Fruit fly (Drosophila melanogaster) whole organism, embryonic: ENCODE data around the gene Spn88Ea.
A peak's percentile ranks its signal among the peaks of the same experiment; 100 is the strongest.

Experiments used
- B-H1 ChIP-seq: fragments of 200-800 bp; sonication (Bioruptor generic); IDR thresholded peaks from 3 replicates; pipeline ENCODE4 v1.3.6; 2022; ENCODE audit warnings: missing biosample characterization, missing genetic modification characterization
- CG11093 ChIP-seq: fragments of 200-800 bp; sonication (Bioruptor generic); IDR thresholded peaks from 3 replicates; pipeline ENCODE4 v1.3.6; 2022; ENCODE audit warnings: missing biosample characterization, missing genetic modification characterization
- CG11398 ChIP-seq: fragments of 200-800 bp; sonication (Bioruptor generic); optimal IDR thresholded peaks from 2 replicates; lab custom pipeline; 2016; ENCODE audit warnings: missing biosample characterization, missing genetic modification characterization
- CG11456 ChIP-seq: fragments of 200-800 bp; sonication (Bioruptor generic); IDR thresholded peaks from 3 replicates; pipeline ENCODE4 v1.3.6; 2022; ENCODE audit warnings: missing biosample characterization, missing genetic modification characterization
- CG11504 ChIP-seq: fragments of 200-800 bp; sonication (Bioruptor generic); optimal IDR thresholded peaks from 3 replicates; lab custom pipeline; 2019; ENCODE audit warnings: missing biosample characterization, mild to moderate bottlenecking, missing genetic modification characterization, moderate library complexity
- CG12299 ChIP-seq: fragments of 200-800 bp; sonication (Bioruptor generic); optimal IDR thresholded peaks from 2 replicates; lab custom pipeline; 2018; ENCODE audit warnings: missing biosample characterization, mild to moderate bottlenecking, missing genetic modification characterization
- CG12942 ChIP-seq: fragments of 200-800 bp; sonication (Bioruptor generic); optimal IDR thresholded peaks from 3 replicates; lab custom pipeline; 2016; ENCODE audit warnings: missing biosample characterization, missing genetic modification characterization
- CG15479 ChIP-seq: fragments of 200-800 bp; sonication (Bioruptor generic); optimal IDR thresholded peaks from 3 replicates; lab custom pipeline; 2019; ENCODE audit warnings: missing biosample characterization, mild to moderate bottlenecking, missing genetic modification characterization, moderate library complexity
- CG15514 ChIP-seq: fragments of 200-800 bp; sonication (Bioruptor generic); optimal IDR thresholded peaks from 3 replicates; lab custom pipeline; 2017; ENCODE audit warnings: missing biosample characterization, missing genetic modification characterization, mild to moderate bottlenecking, moderate library complexity, missing genetic modification reagents
- CG16813 ChIP-seq: fragments of 200-800 bp; sonication (Bioruptor generic); IDR thresholded peaks from 3 replicates; pipeline ENCODE4 v1.3.6; 2022; ENCODE audit warnings: missing biosample characterization, missing genetic modification characterization; ENCODE audit not compliant: partially characterized antibody
- CG17186 ChIP-seq: fragments of 200-800 bp; sonication (Bioruptor generic); optimal IDR thresholded peaks from 3 replicates; lab custom pipeline; 2017; ENCODE audit warnings: missing biosample characterization, missing genetic modification reagents, missing genetic modification characterization
- CG17802 ChIP-seq: fragments of 200-800 bp; sonication (Bioruptor generic); optimal IDR thresholded peaks from 2 replicates; lab custom pipeline; 2018; ENCODE audit warnings: missing biosample characterization, mild to moderate bottlenecking, missing genetic modification characterization, moderate library complexity
- CG2199 ChIP-seq: fragments of 200-800 bp; sonication (Bioruptor generic); IDR thresholded peaks from 3 replicates; pipeline ENCODE4 v1.3.6; 2022; ENCODE audit warnings: missing biosample characterization, missing genetic modification characterization
- CG2202 ChIP-seq: fragments of 200-800 bp; sonication (Bioruptor generic); optimal IDR thresholded peaks from 2 replicates; lab custom pipeline; 2018; ENCODE audit warnings: missing biosample characterization, mild to moderate bottlenecking, missing genetic modification characterization
- CG33557 ChIP-seq: fragments of 200-800 bp; sonication (Bioruptor generic); optimal IDR thresholded peaks from 2 replicates; lab custom pipeline; 2019; ENCODE audit warnings: missing biosample characterization, mild to moderate bottlenecking, missing genetic modification characterization, moderate library complexity
- CG3407 ChIP-seq: fragments of 200-800 bp; sonication (Bioruptor generic); optimal IDR thresholded peaks from 2 replicates; lab custom pipeline; 2018; ENCODE audit warnings: missing biosample characterization, mild to moderate bottlenecking, missing genetic modification characterization
- CG34376 ChIP-seq: fragments of 200-800 bp; sonication (Bioruptor generic); optimal IDR thresholded peaks from 2 replicates; lab custom pipeline; 2018; ENCODE audit warnings: missing biosample characterization, mild to moderate bottlenecking, missing genetic modification characterization
- CG6765 ChIP-seq: fragments of 200-800 bp; sonication (Bioruptor generic); optimal IDR thresholded peaks from 3 replicates; lab custom pipeline; 2017; ENCODE audit warnings: missing biosample characterization, mild to moderate bottlenecking, missing genetic modification characterization
- CG8290 ChIP-seq, 3 experiments: fragments of 200-800 bp; sonication (Bioruptor generic); optimal IDR thresholded peaks; 2 replicates each; lab custom pipeline; 2016 to 2019; ENCODE audit warnings: missing biosample characterization in 3 of 3, missing genetic modification characterization in 3 of 3, mild to moderate bottlenecking in 2 of 3, moderate library complexity in 1 of 3
- CG8924 ChIP-seq: fragments of 200-800 bp; optimal IDR thresholded peaks from 3 replicates; lab custom pipeline; 2019; ENCODE audit warnings: missing biosample characterization, mild to moderate bottlenecking, missing genetic modification characterization, moderate library complexity
- CG9727 ChIP-seq: fragments of 200-800 bp; sonication (Bioruptor generic); optimal IDR thresholded peaks from 3 replicates; lab custom pipeline; 2017; ENCODE audit warnings: missing biosample characterization, mild to moderate bottlenecking, missing genetic modification characterization
- CG9817 ChIP-seq: fragments of 200-800 bp; sonication (Bioruptor generic); optimal IDR thresholded peaks from 2 replicates; lab custom pipeline; 2018; ENCODE audit warnings: missing biosample characterization, mild to moderate bottlenecking, missing genetic modification characterization, moderate library complexity
- CkIIα-i1 ChIP-seq: fragments of 200-800 bp; sonication (Bioruptor generic); IDR thresholded peaks from 2 replicates; pipeline ENCODE4 v1.3.6; 2022; ENCODE audit warnings: missing biosample characterization, missing genetic modification characterization
- Dp ChIP-seq: fragments of 200-800 bp; sonication (Bioruptor generic); optimal IDR thresholded peaks from 2 replicates; lab custom pipeline; 2018; ENCODE audit warnings: missing biosample characterization, mild to moderate bottlenecking, missing genetic modification characterization, moderate library complexity
- Dref ChIP-seq: fragments of 200-800 bp; sonication (Bioruptor generic); IDR thresholded peaks from 2 replicates; pipeline ENCODE4 v1.3.6; 2022; ENCODE audit warnings: missing biosample characterization, missing genetic modification characterization
- E2f2 ChIP-seq: fragments of 200-800 bp; sonication (Bioruptor generic); IDR thresholded peaks from 2 replicates; pipeline ENCODE4 v1.3.6; 2022; ENCODE audit warnings: missing biosample characterization, missing genetic modification characterization
- Max ChIP-seq: fragments of 200-800 bp; sonication (Bioruptor generic); optimal IDR thresholded peaks from 2 replicates; lab custom pipeline; 2016; ENCODE audit warnings: missing biosample characterization, mild to moderate bottlenecking, missing genetic modification characterization
- Nf-YC ChIP-seq: fragments of 200-800 bp; optimal IDR thresholded peaks from 3 replicates; lab custom pipeline; 2019; ENCODE audit warnings: missing biosample characterization, mild to moderate bottlenecking, missing genetic modification characterization, moderate library complexity
- NfI ChIP-seq: fragments of 200-800 bp; sonication (Bioruptor generic); optimal IDR thresholded peaks from 3 replicates; lab custom pipeline; 2018; ENCODE audit warnings: missing biosample characterization, mild to moderate bottlenecking, missing genetic modification characterization, moderate library complexity
- ac ChIP-seq: fragments of 200-800 bp; sonication (Bioruptor generic); optimal IDR thresholded peaks from 3 replicates; lab custom pipeline; 2017; ENCODE audit warnings: missing biosample characterization, mild to moderate bottlenecking, missing genetic modification characterization
- chinmo ChIP-seq: fragments of 200-800 bp; sonication (Bioruptor generic); IDR thresholded peaks from 4 replicates; pipeline ENCODE4 v1.3.6; 2022; ENCODE audit warnings: missing biosample characterization, missing genetic modification characterization; ENCODE audit not compliant: partially characterized antibody
- exex ChIP-seq: fragments of 200-800 bp; sonication (Bioruptor generic); optimal IDR thresholded peaks from 4 replicates; lab custom pipeline; 2018; ENCODE audit warnings: missing biosample characterization, mild to moderate bottlenecking, missing genetic modification characterization, moderate library complexity
- eyg ChIP-seq: fragments of 200-800 bp; sonication (Bioruptor generic); optimal IDR thresholded peaks from 3 replicates; lab custom pipeline; 2016; ENCODE audit warnings: missing biosample characterization, missing genetic modification characterization
- ftz-f1 ChIP-seq: fragments of 200-800 bp; sonication (Bioruptor generic); optimal IDR thresholded peaks from 2 replicates; lab custom pipeline; 2016; ENCODE audit warnings: missing biosample characterization, missing genetic modification characterization
- gro ChIP-seq: fragments of 200-800 bp; sonication (Bioruptor generic); optimal IDR thresholded peaks from 2 replicates; lab custom pipeline; 2016; ENCODE audit warnings: missing biosample characterization, missing genetic modification characterization
- lbe ChIP-seq: fragments of 200-800 bp; sonication (Bioruptor generic); optimal IDR thresholded peaks from 2 replicates; lab custom pipeline; 2016; ENCODE audit warnings: missing biosample characterization, mild to moderate bottlenecking, missing genetic modification characterization
- lola ChIP-seq, 3 experiments: fragments of >200 bp in 2 of 3; fragments of 200-800 bp in 1 of 3; sonication (Bioruptor generic) in 1 of 3; optimal IDR thresholded peaks; 2 replicates each; lab custom pipeline; 2017 to 2019; ENCODE audit warnings: missing biosample characterization in 3 of 3, missing genetic modification characterization in 3 of 3, mild to moderate bottlenecking in 1 of 3, moderate library complexity in 1 of 3
- nom ChIP-seq: fragments of 200-800 bp; sonication (Bioruptor generic); optimal IDR thresholded peaks from 2 replicates; lab custom pipeline; 2017; ENCODE audit warnings: missing biosample characterization, missing genetic modification characterization, mild to moderate bottlenecking, moderate library complexity, missing genetic modification reagents
- oc ChIP-seq: fragments of 200-800 bp; sonication (Bioruptor generic); optimal IDR thresholded peaks from 2 replicates; lab custom pipeline; 2018; ENCODE audit warnings: missing biosample characterization, mild to moderate bottlenecking, missing genetic modification characterization, moderate library complexity
- p53 ChIP-seq: fragments of 200-800 bp; sonication (Bioruptor generic); optimal IDR thresholded peaks from 2 replicates; lab custom pipeline; 2016; ENCODE audit warnings: missing biosample characterization, missing genetic modification characterization
- phol ChIP-seq: fragments of 200-800 bp; sonication (Bioruptor generic); optimal IDR thresholded peaks from 3 replicates; lab custom pipeline; 2018; ENCODE audit warnings: missing biosample characterization, mild to moderate bottlenecking, missing genetic modification characterization, moderate library complexity
- pzg ChIP-seq: fragments of 200-800 bp; sonication (Bioruptor generic); optimal IDR thresholded peaks from 3 replicates; lab custom pipeline; 2018; ENCODE audit warnings: missing biosample characterization, mild to moderate bottlenecking, missing genetic modification characterization, moderate library complexity
- rib ChIP-seq: fragments of 200-800 bp; sonication (Bioruptor generic); IDR thresholded peaks from 2 replicates; pipeline ENCODE4 v1.3.6; 2022; ENCODE audit warnings: missing biosample characterization, missing genetic modification characterization
- row ChIP-seq: fragments of 200-800 bp; sonication (Bioruptor generic); IDR thresholded peaks from 3 replicates; pipeline ENCODE4 v1.3.6; 2022; ENCODE audit warnings: missing biosample characterization, missing genetic modification characterization
- sd ChIP-seq: fragments of 200-800 bp; sonication (Bioruptor generic); optimal IDR thresholded peaks from 3 replicates; lab custom pipeline; 2018; ENCODE audit warnings: missing biosample characterization, mild to moderate bottlenecking, missing genetic modification characterization, moderate library complexity
- sens ChIP-seq: fragments of 200-800 bp; sonication (Bioruptor generic); peaks from one replicate; lab custom pipeline; 2016; ENCODE audit warnings: missing biosample characterization, missing genetic modification characterization
- sisA ChIP-seq: fragments of 200-800 bp; sonication (Bioruptor generic); IDR thresholded peaks from 2 replicates; pipeline ENCODE4 v1.3.6; 2022; ENCODE audit warnings: missing biosample characterization, missing genetic modification characterization
- twi ChIP-seq: fragments of 200-800 bp; optimal IDR thresholded peaks from 2 replicates; lab custom pipeline; 2019; ENCODE audit warnings: missing biosample characterization, mild to moderate bottlenecking, missing genetic modification characterization, moderate library complexity
- zf30C ChIP-seq: fragments of 200-800 bp; sonication (Bioruptor generic); optimal IDR thresholded peaks from 3 replicates; lab custom pipeline; 2018; ENCODE audit warnings: missing biosample characterization, mild to moderate bottlenecking, missing genetic modification characterization

Spn88Ea gene

DNA sequence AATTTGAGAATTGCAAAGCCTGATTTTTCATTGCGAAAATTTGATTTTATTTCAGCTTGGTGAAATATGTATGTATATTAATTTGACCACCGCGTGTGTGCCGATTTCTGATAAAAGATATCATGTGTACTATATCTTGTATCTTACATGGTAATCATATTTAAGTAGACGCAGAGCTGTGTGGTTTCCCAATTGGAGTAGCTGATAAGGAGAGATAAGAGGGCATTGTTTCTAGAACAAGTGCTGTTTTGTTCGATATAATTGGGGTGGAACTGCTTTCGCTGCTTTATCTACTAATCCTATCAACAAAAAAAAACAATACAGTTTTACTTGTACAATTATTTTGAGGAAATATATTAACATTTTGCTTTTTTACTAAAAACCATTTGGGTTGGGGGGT lies 40.4 kb upstream of the Spn88Ea start (continued):
- no peak for TF ChIP-seq CG6765 (GFP tag; lab: Kevin White, UChicago)
- TF ChIP-seq CG15479 (GFP tag; lab: Kevin White, UChicago) = peak; percentile 75
- TF ChIP-seq NfI (GFP tag; lab: Kevin White, UChicago) = no peak
- no peak for TF ChIP-seq zf30C (GFP tag; lab: Kevin White, UChicago)
- no peak for TF ChIP-seq lola (GFP tag; optimal IDR thresholded peaks at IDR 0.05; lab: Kevin White, UChicago)
- peak; percentile 23 for TF ChIP-seq lbe (GFP tag; lab: Kevin White, UChicago)
- no peak for TF ChIP-seq CkIIα-i1 (GFP tag; lab: Robert Waterston, UW)
- no peak for TF ChIP-seq CG2199
- no peak for TF ChIP-seq CG2202 (tag; lab: Kevin White, UChicago)
- peak; percentile 67 for TF ChIP-seq exex (tag; lab: Kevin White, UChicago)
- TF ChIP-seq CG11456 (GFP tag; lab: Robert Waterston, UW) = no peak
- peak; percentile 72 for TF ChIP-seq sens
- no peak for TF ChIP-seq sisA (GFP tag; lab: Robert Waterston, UW)
- TF ChIP-seq ac (GFP tag; lab: Kevin White, UChicago) = no peak
- no peak for TF ChIP-seq CG17802 (tag; lab: Kevin White, UChicago)
- TF ChIP-seq nom = no peak

dm6 chr3R:15243452-15243851 lies 37.2 kb upstream of the Spn88Ea start:
- TF ChIP-seq twi (tag; lab: Kevin White, UChicago) (peak; percentile 40), E2f2 (GFP tag; lab: Robert Waterston, UW) (0 out of 2 replicates have a peak, but pooled peaks have one; percentile 20), CG12299 (no peak), sd (tag; lab: Kevin White, UChicago) (peak; percentile 97), pzg (peak; percentile 5), rib (GFP tag; lab: Robert Waterston, UW) (peak; percentile 78), CG11093 (GFP tag; lab: Robert Waterston, UW) (no peak), CG8290 (GFP tag; optimal IDR thresholded peaks at IDR 0.05; lab: Kevin White, UChicago) (no peak), CG8290 (tag; optimal IDR thresholded peaks at IDR 0.05; lab: Kevin White, UChicago) (peak in 1 of 2 experiments; percentile 29), chinmo (GFP tag; lab: Robert Waterston, UW) (peak; percentile 84; the same call in 3 of the 4 replicates), Dp (GFP tag; lab: Kevin White, UChicago) (peak; percentile 6), eyg (GFP tag; lab: Kevin White, UChicago) (no peak), CG11504 (no peak), oc (tag; lab: Kevin White, UChicago) (peak; percentile 25), CG33557 (GFP tag; lab: Kevin White, UChicago) (peak; percentile 8), row (GFP tag; lab: Robert Waterston, UW) (no peak), phol (no peak), CG17186 (GFP tag; lab: Kevin White, UChicago) (no peak), CG8924 (tag; lab: Kevin White, UChicago) (peak; percentile 13), CG9817 (no peak), B-H1 (no peak), CG12942 (GFP tag; lab: Kevin White, UChicago) (no peak), gro (GFP tag; lab: Kevin White, UChicago) (no peak), Nf-YC (tag; lab: Kevin White, UChicago) (no peak), CG16813 (no peak), CG11398 (no peak), Dref (GFP tag; lab: Robert Waterston, UW) (no peak), CG34376 (GFP tag; lab: Kevin White, UChicago) (no peak), CG15514 (GFP tag; lab: Kevin White, UChicago) (peak; percentile 9), Max (GFP tag; lab: Kevin White, UChicago) (peak; percentile 83), CG3407 (GFP tag; lab: Kevin White, UChicago) (no peak), ftz-f1 (GFP tag; lab: Kevin White, UChicago) (peak; percentile 53), p53 (GFP tag; lab: Kevin White, UChicago) (no peak), CG9727 (GFP tag; lab: Kevin White, UChicago) (no peak)
